Worm (Caenorhabditis elegans): ENCODE results near the gene asb-2.

ce11 chrX:4469297-4469816 lies at the start of gene asb-2:
- TF ChIP-seq hmg-4 (GFP tag; optimal IDR thresholded peaks at IDR 0.05) (no peak), ama-1 (optimal IDR thresholded peaks at IDR 0.05) (no peak), ceh-36 (tag; optimal IDR thresholded peaks at IDR 0.05) (no peak), tra-4 (tag; optimal IDR thresholded peaks at IDR 0.05) (no peak), pes-1 (GFP tag; IDR thresholded peaks at IDR 0.05) (no peak), flt-1 (GFP tag; IDR thresholded peaks at IDR 0.05) (no peak), F13C5.2 (tag; optimal IDR thresholded peaks at IDR 0.05) (peak; percentile 42), tbx-11 (GFP tag; IDR thresholded peaks at IDR 0.05) (no peak), ceh-13 (GFP tag; optimal IDR thresholded peaks at IDR 0.05) (no peak)
